Fruit fly (Drosophila melanogaster) whole organism, wandering third instar larva: ENCODE data around the gene scramb2.

Experiments
- Abd-B ChIP-seq: fragments of >200 bp; optimal IDR thresholded peaks from 2 replicates; lab custom pipeline; 2017; ENCODE audit warnings: missing biosample characterization, missing genetic modification characterization
- CG32264 ChIP-seq: fragments of 200-800 bp; sonication (Bioruptor generic); optimal IDR thresholded peaks from 2 replicates; lab custom pipeline; 2016; ENCODE audit warnings: missing biosample characterization, missing genetic modification characterization
- CrebA ChIP-seq: fragments of 200-800 bp; sonication (Bioruptor generic); optimal IDR thresholded peaks from 2 replicates; lab custom pipeline; 2016; ENCODE audit warnings: missing biosample characterization, mild to moderate bottlenecking, missing genetic modification characterization, borderline replicate concordance
- Dif ChIP-seq: fragments of 200-275, 200-300 bp; sonication (Bioruptor generic); optimal IDR thresholded peaks from 2 replicates; lab custom pipeline; 2018; ENCODE audit warnings: missing biosample characterization, missing genetic modification characterization; ENCODE audit not compliant: partially characterized antibody
- GATAd ChIP-seq: sonication (Bioruptor generic); optimal IDR thresholded peaks from 2 replicates; lab custom pipeline; 2016; ENCODE audit warnings: missing biosample characterization, missing genetic modification characterization
- HLH106 ChIP-seq: fragments of 200-800 bp; optimal IDR thresholded peaks from 3 replicates; lab custom pipeline; 2019; ENCODE audit warnings: missing biosample characterization, mild to moderate bottlenecking, missing genetic modification characterization, moderate library complexity
- Hnf4 ChIP-seq: fragments of 200-800 bp; sonication (Bioruptor generic); optimal IDR thresholded peaks from 2 replicates; lab custom pipeline; 2016; ENCODE audit warnings: missing biosample characterization, mild to moderate bottlenecking, missing genetic modification characterization
- Hr78 ChIP-seq: fragments of >200 bp; optimal IDR thresholded peaks from 2 replicates; lab custom pipeline; 2017; ENCODE audit warnings: missing biosample characterization, missing genetic modification characterization
- Hr83 ChIP-seq: fragments of 200-300 bp; sonication (Bioruptor generic); optimal IDR thresholded peaks from 2 replicates; lab custom pipeline; 2016; ENCODE audit warnings: missing biosample characterization, mild to moderate bottlenecking, missing genetic modification characterization, moderate library complexity; ENCODE audit not compliant: poor library complexity, severe bottlenecking
- Jra ChIP-seq: sonication (Bioruptor generic); optimal IDR thresholded peaks from 2 replicates; lab custom pipeline; 2016; ENCODE audit warnings: missing biosample characterization, missing genetic modification characterization
- Mio ChIP-seq: sonication (Bioruptor generic); optimal IDR thresholded peaks from 2 replicates; lab custom pipeline; 2016; ENCODE audit warnings: missing biosample characterization, missing genetic modification characterization
- Myc ChIP-seq: fragments of >200 bp; optimal IDR thresholded peaks from 2 replicates; lab custom pipeline; 2017
- OdsH ChIP-seq: fragments of 200-800 bp; sonication (Bioruptor generic); optimal IDR thresholded peaks from 2 replicates; lab custom pipeline; 2016; ENCODE audit warnings: missing biosample characterization, mild to moderate bottlenecking, missing genetic modification characterization
- Rel ChIP-seq, 2 experiments: fragments of 200-800 bp; sonication (Bioruptor generic) in 1 of 2; optimal IDR thresholded peaks; 2 replicates in 1 of 2; 3 replicates in 1 of 2; lab custom pipeline; 2016 to 2019; ENCODE audit warnings: mild to moderate bottlenecking in 2 of 2, missing biosample characterization in 2 of 2, missing genetic modification characterization in 2 of 2, moderate library complexity in 1 of 2
- Sp1 ChIP-seq: fragments of 200-800 bp; sonication (Bioruptor generic); optimal IDR thresholded peaks from 3 replicates; lab custom pipeline; 2019; ENCODE audit warnings: missing biosample characterization, mild to moderate bottlenecking, missing genetic modification characterization, moderate library complexity
- Vsx2 ChIP-seq: fragments of 200-300, 225-300 bp; sonication (Bioruptor generic); optimal IDR thresholded peaks from 2 replicates; lab custom pipeline; 2018; ENCODE audit warnings: missing biosample characterization, missing genetic modification characterization; ENCODE audit not compliant: partially characterized antibody
- br ChIP-seq: fragments of 200-800 bp; sonication (Bioruptor generic); optimal IDR thresholded peaks from 2 replicates; lab custom pipeline; 2016; ENCODE audit warnings: missing biosample characterization, missing genetic modification characterization
- brk ChIP-seq: fragments of 200-800 bp; sonication (Bioruptor generic); optimal IDR thresholded peaks from 2 replicates; lab custom pipeline; 2016; ENCODE audit warnings: missing biosample characterization, mild to moderate bottlenecking, missing genetic modification characterization
- dl ChIP-seq, 2 experiments: fragments of 175-275, 200-275 bp in 1 of 2; fragments of 200-275 bp in 1 of 2; sonication (Bioruptor generic); optimal IDR thresholded peaks; lab custom pipeline; 2018; ENCODE audit warnings: mild to moderate bottlenecking in 2 of 2, missing biosample characterization in 2 of 2, missing genetic modification characterization in 2 of 2, moderate library complexity in 2 of 2; ENCODE audit not compliant: partially characterized antibody in 2 of 2, insufficient read depth in 1 of 2
- dmrt93B ChIP-seq: fragments of 200-800 bp; sonication (Bioruptor generic); optimal IDR thresholded peaks from 2 replicates; lab custom pipeline; 2018; ENCODE audit warnings: missing biosample characterization, mild to moderate bottlenecking, missing genetic modification characterization
- ey ChIP-seq: fragments of 200-800 bp; sonication (Bioruptor generic); optimal IDR thresholded peaks from 2 replicates; lab custom pipeline; 2016; ENCODE audit warnings: missing biosample characterization, missing genetic modification characterization
- foxo ChIP-seq, 2 experiments: fragments of 200-800 bp; sonication (Bioruptor generic); optimal IDR thresholded peaks; 2 replicates in 1 of 2; 3 replicates in 1 of 2; lab custom pipeline; 2016 to 2017; ENCODE audit warnings: missing biosample characterization in 2 of 2, missing genetic modification characterization in 2 of 2
- fru ChIP-seq: fragments of 200-800 bp; sonication (Bioruptor generic); optimal IDR thresholded peaks from 3 replicates; lab custom pipeline; 2016; ENCODE audit warnings: missing biosample characterization, mild to moderate bottlenecking, missing genetic modification characterization
- h ChIP-seq: fragments of 200-800 bp; sonication (Bioruptor generic); optimal IDR thresholded peaks from 3 replicates; lab custom pipeline; 2016; ENCODE audit warnings: missing biosample characterization, mild to moderate bottlenecking, missing genetic modification characterization
- jim ChIP-seq: fragments of 175-275, 200-325 bp; sonication (Bioruptor generic); optimal IDR thresholded peaks from 2 replicates; lab custom pipeline; 2016; ENCODE audit warnings: missing biosample characterization, mild to moderate bottlenecking, missing genetic modification characterization
- lola ChIP-seq: fragments of >200 bp; optimal IDR thresholded peaks from 2 replicates; lab custom pipeline; 2017; ENCODE audit warnings: missing biosample characterization, missing genetic modification characterization
- pan ChIP-seq: fragments of >200 bp; optimal IDR thresholded peaks from 2 replicates; lab custom pipeline; 2017
- psq ChIP-seq: fragments of 200-800 bp; sonication (Bioruptor generic); optimal IDR thresholded peaks from 3 replicates; lab custom pipeline; 2017; ENCODE audit warnings: missing biosample characterization, mild to moderate bottlenecking, missing genetic modification characterization, moderate library complexity
- sv ChIP-seq: fragments of 200-800 bp; sonication (Bioruptor generic); optimal IDR thresholded peaks from 3 replicates; lab custom pipeline; 2016; ENCODE audit warnings: missing biosample characterization, missing genetic modification characterization
- tai ChIP-seq: sonication (Bioruptor generic); optimal IDR thresholded peaks from 2 replicates; lab custom pipeline; 2016; ENCODE audit warnings: missing biosample characterization, missing genetic modification characterization
- usp ChIP-seq: fragments of >200 bp; optimal IDR thresholded peaks from 2 replicates; lab custom pipeline; 2017; ENCODE audit warnings: missing biosample characterization, missing genetic modification characterization
- woc ChIP-seq: sonication (Bioruptor generic); optimal IDR thresholded peaks from 2 replicates; lab custom pipeline; 2016; ENCODE audit warnings: missing biosample characterization, mild to moderate bottlenecking, missing genetic modification characterization

scramb2 gene

dm6 chr3L:3060054-3060979 is 13.7 kb upstream of the scramb2 start (continued):
- TF ChIP-seq ey (GFP tag; lab: Kevin White, UChicago) (peak; percentile 100), brk (GFP tag; lab: Kevin White, UChicago) (peak; percentile 98)

dm6 chr3L:3058970-3059883 is 12.6 kb upstream of the scramb2 start:
- TF ChIP-seq sv (GFP tag; lab: Kevin White, UChicago) (no peak), tai (GFP tag; lab: Kevin White, UChicago) (no peak), Rel (GFP tag; optimal IDR thresholded peaks at IDR 0.05; lab: Kevin White, UChicago) (no peak), Rel (tag; optimal IDR thresholded peaks at IDR 0.05; lab: Kevin White, UChicago) (peak; percentile 93), fru (GFP tag; lab: Kevin White, UChicago) (no peak), h (GFP tag; lab: Kevin White, UChicago) (peak; percentile 1), ey (GFP tag; lab: Kevin White, UChicago) (peak; percentile 8), HLH106 (tag; lab: Kevin White, UChicago) (peak; percentile 19)

- TF ChIP-seq lola (no peak), Rel (GFP tag; optimal IDR thresholded peaks at IDR 0.05; lab: Kevin White, UChicago) (no peak), Rel (tag; optimal IDR thresholded peaks at IDR 0.05; lab: Kevin White, UChicago) (peak; percentile 83)
Observed at dm6 chr3L:3054851-3055250, 8.2 kb upstream of the scramb2 start, which contains the start of gene CG16753. Gene CG16753, plus strand, starts transcription at chr3L:3055079.

dm6 chr3L:3054099-3054498 is 7.5 kb upstream of the scramb2 start:
- TF ChIP-seq Dif (no peak), Sp1 (no peak), dmrt93B (GFP tag; lab: Kevin White, UChicago) (no peak), br (GFP tag; lab: Kevin White, UChicago) (no peak), Rel (GFP tag; optimal IDR thresholded peaks at IDR 0.05; lab: Kevin White, UChicago) (no peak), Rel (tag; optimal IDR thresholded peaks at IDR 0.05; lab: Kevin White, UChicago) (no peak), Vsx2 (GFP tag; lab: Kevin White, UChicago) (no peak), lola (no peak), pan (no peak), Myc (lab: Kevin White, UChicago) (no peak), dl (GFP tag; optimal IDR thresholded peaks at IDR 0.05; lab: Kevin White, UChicago; ENCODE audit: insufficient read depth in 1 of 2, partially characterized antibody in 2 of 2) (no peak), HLH106 (tag; lab: Kevin White, UChicago) (no peak), woc (no peak), Hr83 (no peak), foxo (GFP tag; optimal IDR thresholded peaks at IDR 0.05; lab: Kevin White, UChicago) (no peak), CG32264 (GFP tag; lab: Kevin White, UChicago) (no peak), usp (GFP tag; lab: Kevin White, UChicago) (no peak), Hnf4 (GFP tag; lab: Kevin White, UChicago) (no peak), jim (no peak), h (GFP tag; lab: Kevin White, UChicago) (no peak), Mio (GFP tag; lab: Kevin White, UChicago) (no peak)

dm6 chr3L:3052110-3052871 is 5.7 kb upstream of the scramb2 start, which contains the start of gene CG1271:
Gene CG1271, plus strand, starts transcription at chr3L:3052514.
- TF ChIP-seq Hnf4 (GFP tag; lab: Kevin White, UChicago) (no peak), CrebA (GFP tag; lab: Kevin White, UChicago) (no peak), usp (GFP tag; lab: Kevin White, UChicago) (no peak), jim (no peak), fru (GFP tag; lab: Kevin White, UChicago) (no peak), dl (GFP tag; optimal IDR thresholded peaks at IDR 0.05; lab: Kevin White, UChicago; ENCODE audit: insufficient read depth in 1 of 2, partially characterized antibody in 2 of 2) (no peak), br (GFP tag; lab: Kevin White, UChicago) (peak; percentile 67), GATAd (GFP tag; lab: Kevin White, UChicago) (peak; percentile 84), h (GFP tag; lab: Kevin White, UChicago) (peak; percentile 85), lola (no peak), Hr78 (GFP tag; lab: Kevin White, UChicago) (no peak), Sp1 (peak; percentile 71), Myc (lab: Kevin White, UChicago) (peak; percentile 98), woc (peak; percentile 82), Jra (GFP tag; lab: Kevin White, UChicago) (peak; percentile 30), foxo (GFP tag; optimal IDR thresholded peaks at IDR 0.05; lab: Kevin White, UChicago) (peak in 1 of 2 experiments; percentile 82), HLH106 (tag; lab: Kevin White, UChicago) (peak; percentile 73), Abd-B (GFP tag; lab: Kevin White, UChicago) (no peak), pan (no peak), psq (GFP tag; lab: Kevin White, UChicago) (peak; percentile 39), Dif (no peak), tai (GFP tag; lab: Kevin White, UChicago) (no peak), OdsH (peak; percentile 41), Vsx2 (GFP tag; lab: Kevin White, UChicago) (no peak), ey (GFP tag; lab: Kevin White, UChicago) (peak; percentile 65), Mio (GFP tag; lab: Kevin White, UChicago) (no peak)
